Fruit fly (Drosophila melanogaster): ENCODE measurements around the gene CtsF.

DNA sequence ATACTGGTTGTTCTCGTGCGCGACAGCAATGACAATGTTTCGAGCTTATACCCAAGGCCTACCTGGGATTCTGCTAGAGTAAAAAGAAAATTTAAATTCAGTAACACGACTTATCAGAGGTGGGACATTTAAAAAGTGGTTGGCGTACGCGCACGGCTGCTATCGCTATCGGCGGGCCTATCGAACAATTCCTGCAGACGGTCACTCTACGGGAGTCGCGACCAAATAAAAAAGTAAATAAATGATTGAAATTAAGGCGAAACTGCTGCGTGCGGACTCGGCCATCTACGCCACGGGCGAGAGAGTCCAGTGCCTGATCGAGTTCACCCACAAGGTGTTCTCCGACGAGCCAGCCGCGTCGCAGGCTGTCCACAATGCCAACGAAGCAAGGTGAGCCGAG lies 32.1 kb downstream of the CtsF start, which contains the start of the genes Prosbeta2R2 and CG1116:
- no peak for TF ChIP-seq jim (GFP tag; optimal IDR thresholded peaks at IDR 0.05)
- no peak for TF ChIP-seq Myc (optimal IDR thresholded peaks at IDR 0.05)
- TF ChIP-seq lola (GFP tag; optimal IDR thresholded peaks at IDR 0.05) = no peak
- no peak for TF ChIP-seq GATAd (GFP tag; optimal IDR thresholded peaks at IDR 0.05)
- no peak for TF ChIP-seq br (GFP tag; optimal IDR thresholded peaks at IDR 0.05)
- no peak for TF ChIP-seq OdsH (GFP tag; optimal IDR thresholded peaks at IDR 0.05)
- no peak for TF ChIP-seq h (GFP tag; optimal IDR thresholded peaks at IDR 0.05)
- TF ChIP-seq Abd-B (GFP tag; optimal IDR thresholded peaks at IDR 0.05) = no peak
- no peak for TF ChIP-seq dl (GFP tag; optimal IDR thresholded peaks at IDR 0.05; ENCODE audit: insufficient read depth in 1 of 2, partially characterized antibody in 2 of 2)
- TF ChIP-seq pan (optimal IDR thresholded peaks at IDR 0.05) = no peak
- TF ChIP-seq Dfd (GFP tag; optimal IDR thresholded peaks at IDR 0.05) = no peak
- no peak for TF ChIP-seq psq (GFP tag; optimal IDR thresholded peaks at IDR 0.05)
- TF ChIP-seq Hr83 (GFP tag; optimal IDR thresholded peaks at IDR 0.05; ENCODE audit: poor library complexity, severe bottlenecking) = no peak

Data from whole organism, wandering third instar larva.